Worm (Caenorhabditis elegans): Measurements from ENCODE around the gene mrpl-11.

ce11 chrIII:8733667-8734066, 16.2 kb downstream of the mrpl-11 start:
- no peak for TF ChIP-seq W03F9.2 (tag; optimal IDR thresholded peaks at IDR 0.05)
- no peak for TF ChIP-seq him-1 (tag; optimal IDR thresholded peaks at IDR 0.05)
- TF ChIP-seq dao-5 (tag; optimal IDR thresholded peaks at IDR 0.05) = no peak

Data from whole organism, L4/young adult.